Fruit fly (Drosophila melanogaster) Kc167 (cell line): ENCODE results near the gene Eip63E.

Source experiments
- Myc ChIP-seq: fragments of >200 bp; optimal IDR thresholded peaks from 2 replicates; lab custom pipeline; 2017; ENCODE audit warnings: missing external identifiers
- Sin3A ChIP-seq: fragments of >200 bp; optimal IDR thresholded peaks from 2 replicates; lab custom pipeline; 2018; ENCODE audit warnings: missing external identifiers
- h ChIP-seq: fragments of >200 bp; optimal IDR thresholded peaks from 3 replicates; lab custom pipeline; 2018; ENCODE audit warnings: missing external identifiers
- insv ChIP-seq: fragments of >200 bp; optimal IDR thresholded peaks from 3 replicates; lab custom pipeline; 2018; ENCODE audit warnings: missing external identifiers
- psq ChIP-seq: fragments of >200 bp; optimal IDR thresholded peaks from 2 replicates; lab custom pipeline; 2017; ENCODE audit warnings: missing external identifiers
- ttk ChIP-seq: sonication (Bioruptor generic); optimal IDR thresholded peaks from 2 replicates; lab custom pipeline; 2017; ENCODE audit warnings: missing external identifiers

The Eip63E gene

DNA sequence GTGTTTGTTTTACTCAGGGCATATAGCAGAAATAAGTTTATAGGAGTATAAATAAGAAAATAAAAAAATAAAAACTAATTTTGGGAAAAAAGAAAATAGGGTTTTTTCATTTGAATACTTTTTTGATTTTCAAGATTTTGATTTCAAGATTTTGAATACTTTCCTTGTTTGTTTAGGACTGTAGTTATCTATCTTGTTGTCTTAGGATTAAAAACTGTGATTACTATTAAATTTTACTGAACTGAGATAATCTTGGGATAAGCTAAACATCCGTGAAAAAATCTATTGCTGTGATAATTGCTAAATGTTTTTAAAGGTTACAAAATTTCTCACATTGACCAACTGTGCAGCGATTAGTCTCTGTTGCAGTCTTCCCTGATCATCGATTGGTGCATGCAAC is 2.6 kb upstream of the Eip63E start:
- no peak for TF ChIP-seq Myc (lab: Kevin White, UChicago)
- TF ChIP-seq psq (lab: Kevin White, UChicago): no peak
- TF ChIP-seq insv (lab: Kevin White, UChicago): no peak
- no peak for TF ChIP-seq Sin3A (lab: Kevin White, UChicago)
- no peak for TF ChIP-seq h (lab: Kevin White, UChicago)
- no peak for TF ChIP-seq ttk

- no peak for TF ChIP-seq Myc (lab: Kevin White, UChicago)
- no peak for TF ChIP-seq insv (lab: Kevin White, UChicago)
- no peak for TF ChIP-seq h (lab: Kevin White, UChicago)
- no peak for TF ChIP-seq ttk
- TF ChIP-seq psq (lab: Kevin White, UChicago): no peak
- TF ChIP-seq Sin3A (lab: Kevin White, UChicago): no peak
Observed at dm6 chr3L:3514020-3514419, 1.5 kb upstream of the Eip63E start.

- TF ChIP-seq Sin3A (lab: Kevin White, UChicago) (no peak), insv (lab: Kevin White, UChicago) (no peak), h (lab: Kevin White, UChicago) (no peak), Myc (lab: Kevin White, UChicago) (no peak), psq (lab: Kevin White, UChicago) (no peak)
Observed at dm6 chr3L:3516485-3516884, 934 bp downstream of the Eip63E start.

DNA sequence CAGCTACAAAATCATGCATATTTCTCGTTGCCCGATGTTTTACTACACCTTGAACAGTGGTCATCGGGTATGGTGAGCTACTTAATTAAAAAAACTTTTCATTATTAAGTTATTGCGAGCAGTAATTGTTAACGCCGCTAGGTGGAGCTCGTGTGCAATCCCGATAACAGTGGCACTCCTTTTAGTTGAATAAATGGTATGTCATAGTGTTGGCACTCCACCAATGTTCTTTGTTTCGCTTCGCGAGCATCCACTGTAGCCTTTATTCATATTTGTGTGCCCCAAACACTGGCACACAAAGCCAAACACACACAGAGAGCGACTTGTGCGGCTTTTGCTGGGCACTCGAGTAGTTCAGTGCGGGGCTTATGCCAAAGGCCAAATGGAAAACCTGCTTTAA is 2.3 kb downstream of the Eip63E start:
- TF ChIP-seq Myc (lab: Kevin White, UChicago) (no peak), h (lab: Kevin White, UChicago) (no peak), Sin3A (lab: Kevin White, UChicago) (no peak), psq (lab: Kevin White, UChicago) (no peak), insv (lab: Kevin White, UChicago) (no peak), ttk (no peak)

DNA sequence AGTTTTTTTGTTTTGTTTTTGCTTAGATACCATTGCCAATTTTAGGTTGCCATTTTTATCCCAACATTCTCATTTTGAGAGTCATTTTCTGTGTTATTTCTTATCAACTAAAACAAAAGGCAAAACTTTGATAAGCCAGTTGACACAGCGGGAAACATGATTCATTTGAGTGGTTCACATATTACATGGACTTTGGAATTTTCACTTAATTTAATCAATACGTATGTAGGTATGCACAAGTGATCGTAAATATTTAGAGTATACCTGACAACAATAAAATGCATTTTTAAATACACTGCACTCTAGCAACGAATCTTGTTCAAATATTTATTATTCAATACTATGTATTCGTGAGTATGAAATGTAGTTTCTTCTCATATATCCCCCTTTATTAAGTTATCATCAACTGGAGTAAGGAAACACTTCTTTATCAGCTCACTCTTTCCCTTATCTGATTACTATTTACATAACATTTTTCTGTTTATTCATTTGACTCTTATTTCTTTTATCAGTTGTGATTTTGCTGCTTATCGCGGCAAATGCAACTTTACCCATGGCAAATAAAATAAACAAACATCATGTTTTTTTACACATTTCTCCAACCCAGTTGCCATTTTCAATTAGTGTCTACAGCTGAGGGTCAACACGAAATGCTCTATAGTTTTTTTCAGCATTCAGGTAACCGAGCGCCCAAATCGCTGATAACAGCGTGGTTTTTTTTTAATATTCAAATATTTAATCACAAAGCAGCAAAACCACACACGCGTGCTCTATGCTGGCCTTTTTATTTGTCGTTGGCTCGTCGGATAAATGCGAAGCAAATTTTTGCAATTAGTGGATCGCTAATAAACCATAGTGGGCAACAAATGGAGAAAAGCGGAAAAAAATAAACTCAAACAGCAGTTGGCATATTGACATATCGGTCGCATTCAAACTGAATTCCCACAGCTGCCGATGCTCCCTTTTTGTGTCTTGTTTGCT is 3.3 kb downstream of the Eip63E start:
- TF ChIP-seq Sin3A (lab: Kevin White, UChicago): no peak
- no peak for TF ChIP-seq insv (lab: Kevin White, UChicago)
- no peak for TF ChIP-seq psq (lab: Kevin White, UChicago)
- no peak for TF ChIP-seq ttk
- TF ChIP-seq h (lab: Kevin White, UChicago): no peak
- no peak for TF ChIP-seq Myc (lab: Kevin White, UChicago)

DNA sequence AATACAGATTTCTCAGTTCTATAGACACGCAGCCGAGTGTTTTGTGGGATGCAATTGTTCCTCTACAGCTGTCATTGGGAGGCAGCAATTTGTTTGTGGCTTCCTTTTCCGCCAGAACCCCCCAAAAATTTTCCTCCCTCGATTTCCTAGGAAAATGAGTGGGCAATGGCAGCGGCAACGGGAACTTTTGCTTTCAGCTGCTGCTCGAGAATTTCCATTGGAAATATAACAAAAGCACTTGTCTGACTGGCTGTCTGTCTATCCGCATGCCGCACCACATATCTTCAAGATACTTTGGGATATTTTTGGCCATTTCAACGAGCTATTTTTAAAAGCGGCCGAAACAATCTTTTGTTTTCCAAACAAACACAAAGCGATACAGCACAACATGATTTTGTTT is 8.2 kb downstream of the Eip63E start:
- TF ChIP-seq ttk (no peak), insv (lab: Kevin White, UChicago) (no peak), Sin3A (lab: Kevin White, UChicago) (no peak), psq (lab: Kevin White, UChicago) (no peak), h (lab: Kevin White, UChicago) (no peak), Myc (lab: Kevin White, UChicago) (no peak)

- TF ChIP-seq Sin3A (lab: Kevin White, UChicago) (no peak), insv (lab: Kevin White, UChicago) (no peak), h (lab: Kevin White, UChicago) (no peak), psq (lab: Kevin White, UChicago) (no peak)
Observed at dm6 chr3L:3530588-3531264, 15.2 kb downstream of the Eip63E start.

DNA sequence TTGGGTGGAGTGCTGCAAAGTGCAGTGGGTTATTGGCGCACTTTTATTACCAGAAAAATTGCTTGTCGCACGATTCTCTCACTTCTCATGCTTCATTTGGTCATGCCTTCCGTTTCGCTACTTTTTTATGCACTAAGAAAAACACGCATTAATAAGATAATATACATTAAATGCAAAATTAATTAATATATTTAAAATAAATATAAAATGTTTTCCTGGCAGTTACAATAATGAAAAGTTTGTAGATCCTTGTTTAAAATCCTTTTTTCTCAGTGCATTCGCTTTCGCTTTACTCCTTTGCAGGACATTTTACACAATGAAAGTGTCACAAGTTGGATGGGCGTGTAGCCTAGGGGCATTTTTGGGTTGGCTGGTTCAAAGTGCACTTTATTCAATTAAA is 15.8 kb downstream of the Eip63E start:
- TF ChIP-seq h (lab: Kevin White, UChicago) (no peak), psq (lab: Kevin White, UChicago) (no peak), Sin3A (lab: Kevin White, UChicago) (no peak), Myc (lab: Kevin White, UChicago) (no peak), ttk (no peak), insv (lab: Kevin White, UChicago) (no peak)

- TF ChIP-seq psq (lab: Kevin White, UChicago) (no peak), ttk (no peak), insv (lab: Kevin White, UChicago) (no peak), h (lab: Kevin White, UChicago) (no peak), Myc (lab: Kevin White, UChicago) (no peak), Sin3A (lab: Kevin White, UChicago) (no peak)
Observed at dm6 chr3L:3532867-3533266, 17.3 kb downstream of the Eip63E start.

DNA sequence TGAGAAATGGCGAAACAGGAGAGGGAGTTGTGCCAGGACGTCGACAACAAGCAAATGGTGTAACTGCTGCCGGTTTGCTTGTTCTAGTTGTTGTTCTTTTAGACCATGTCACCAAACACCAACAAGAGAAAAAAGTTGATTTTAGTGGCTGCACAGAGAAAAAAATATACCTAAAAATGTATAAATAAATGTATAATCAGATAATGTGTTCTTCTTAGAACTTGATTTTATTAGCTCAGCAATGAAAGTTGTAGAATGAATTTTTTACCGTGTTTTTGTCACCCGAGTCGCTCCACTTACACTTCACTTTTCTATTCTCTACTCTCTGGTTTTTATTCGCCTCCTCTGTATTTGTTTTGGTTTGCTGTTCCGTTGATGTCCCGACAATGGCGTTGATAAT is 18.7 kb downstream of the Eip63E start:
- no peak for TF ChIP-seq psq (lab: Kevin White, UChicago)
- no peak for TF ChIP-seq insv (lab: Kevin White, UChicago)
- no peak for TF ChIP-seq Myc (lab: Kevin White, UChicago)
- TF ChIP-seq Sin3A (lab: Kevin White, UChicago): no peak
- TF ChIP-seq h (lab: Kevin White, UChicago): no peak
- TF ChIP-seq ttk: no peak

- TF ChIP-seq h (lab: Kevin White, UChicago) (no peak), Myc (lab: Kevin White, UChicago) (no peak), psq (lab: Kevin White, UChicago) (no peak), insv (lab: Kevin White, UChicago) (no peak), ttk (no peak), Sin3A (lab: Kevin White, UChicago) (no peak)
Observed at dm6 chr3L:3535674-3536073, 20.1 kb downstream of the Eip63E start.
